Fruit fly (Drosophila melanogaster) whole organism, embryonic: ENCODE measurements around the gene ClC-a.

Source experiments
- Adf1 ChIP-seq: fragments of 200-800 bp; sonication (Bioruptor generic); IDR thresholded peaks from 2 replicates; pipeline ENCODE4 v1.3.6; 2022; ENCODE audit warnings: missing biosample characterization, missing genetic modification characterization
- Atf6 ChIP-seq: fragments of 200-800 bp; sonication (Bioruptor generic); IDR thresholded peaks from 2 replicates; pipeline ENCODE4 v1.3.6; 2022; ENCODE audit warnings: missing biosample characterization, missing genetic modification characterization
- Bteb2 ChIP-seq: fragments of 200-800 bp; sonication (Bioruptor generic); optimal IDR thresholded peaks from 2 replicates; lab custom pipeline; 2016; ENCODE audit warnings: missing biosample characterization, missing genetic modification characterization
- CG10321 ChIP-seq: fragments of 200-800 bp; sonication (Bioruptor generic); IDR thresholded peaks from 2 replicates; pipeline ENCODE4 v1.3.6; 2022; ENCODE audit warnings: missing biosample characterization, missing genetic modification characterization
- CG10543 ChIP-seq: fragments of 200-800 bp; sonication (Bioruptor generic); optimal IDR thresholded peaks from 3 replicates; lab custom pipeline; 2017; ENCODE audit warnings: missing biosample characterization, mild to moderate bottlenecking, missing genetic modification characterization, moderate library complexity
- CG10979 ChIP-seq: fragments of 200-800 bp; sonication (Bioruptor generic); optimal IDR thresholded peaks from 2 replicates; lab custom pipeline; 2018; ENCODE audit warnings: missing biosample characterization, mild to moderate bottlenecking, missing genetic modification characterization, moderate library complexity
- CG12236 ChIP-seq: fragments of 200-800 bp; sonication (Bioruptor generic); optimal IDR thresholded peaks from 2 replicates; lab custom pipeline; 2016; ENCODE audit warnings: missing biosample characterization, missing genetic modification characterization
- CG14050 ChIP-seq: fragments of 200-800 bp; sonication (Bioruptor generic); IDR thresholded peaks from 3 replicates; pipeline ENCODE4 v1.3.6; 2022; ENCODE audit warnings: missing biosample characterization, missing genetic modification characterization
- CG1647 ChIP-seq: fragments of 200-800 bp; sonication (Bioruptor generic); optimal IDR thresholded peaks from 3 replicates; lab custom pipeline; 2016; ENCODE audit warnings: missing biosample characterization, missing genetic modification characterization
- CG18011 ChIP-seq: fragments of 200-800 bp; sonication (Bioruptor generic); optimal IDR thresholded peaks from 2 replicates; lab custom pipeline; 2017; ENCODE audit warnings: missing biosample characterization, missing genetic modification characterization, mild to moderate bottlenecking, moderate library complexity, missing genotype
- CG3407 ChIP-seq: fragments of 200-800 bp; sonication (Bioruptor generic); optimal IDR thresholded peaks from 2 replicates; lab custom pipeline; 2018; ENCODE audit warnings: missing biosample characterization, mild to moderate bottlenecking, missing genetic modification characterization
- CG3726 ChIP-seq: fragments of 200-800 bp; sonication (Bioruptor generic); IDR thresholded peaks from 3 replicates; pipeline ENCODE4, ENCODE4 v1.3.6; 2022; ENCODE audit warnings: missing biosample characterization, missing genetic modification characterization
- CG4360 ChIP-seq: fragments of 200-800 bp; sonication (Bioruptor generic); IDR thresholded peaks from 2 replicates; pipeline ENCODE4 v1.3.6; 2022; ENCODE audit warnings: missing biosample characterization, missing genetic modification characterization
- CG6175 ChIP-seq: fragments of 200-800 bp; sonication (Bioruptor generic); IDR thresholded peaks from 3 replicates; pipeline ENCODE4 v1.3.6; 2022; ENCODE audit warnings: missing biosample characterization, missing genetic modification characterization
- CG7556 ChIP-seq: fragments of 200-800 bp; sonication (Bioruptor generic); optimal IDR thresholded peaks from 2 replicates; lab custom pipeline; 2017; ENCODE audit warnings: missing biosample characterization, mild to moderate bottlenecking, missing genetic modification characterization
- CG8478 ChIP-seq: fragments of >200 bp; optimal IDR thresholded peaks from 2 replicates; lab custom pipeline; 2018
- Dad ChIP-seq: fragments of 200-800 bp; sonication (Bioruptor generic); optimal IDR thresholded peaks from 3 replicates; lab custom pipeline; 2016; ENCODE audit warnings: missing biosample characterization, missing genetic modification characterization
- Deaf1 ChIP-seq: fragments of 200-800 bp; optimal IDR thresholded peaks from 3 replicates; lab custom pipeline; 2019; ENCODE audit warnings: missing biosample characterization, mild to moderate bottlenecking, missing genetic modification characterization, moderate library complexity
- H15 ChIP-seq: fragments of 200-800 bp; sonication (Bioruptor generic); IDR thresholded peaks from 3 replicates; pipeline ENCODE4 v1.3.6; 2022; ENCODE audit warnings: missing biosample characterization, missing genetic modification characterization
- HmgZ ChIP-seq: fragments of 200-800 bp; sonication (Bioruptor generic); optimal IDR thresholded peaks from 2 replicates; lab custom pipeline; 2018; ENCODE audit warnings: missing biosample characterization, mild to moderate bottlenecking, missing genetic modification characterization
- Hr51 ChIP-seq, 2 experiments: fragments of 200-800 bp; sonication (Bioruptor generic); optimal IDR thresholded peaks; 2 replicates in 1 of 2; 3 replicates in 1 of 2; lab custom pipeline; 2016 to 2018; ENCODE audit warnings: missing biosample characterization in 2 of 2, missing genetic modification characterization in 2 of 2, mild to moderate bottlenecking in 1 of 2, moderate library complexity in 1 of 2
- Hr78 ChIP-seq, 2 experiments: fragments of 200-800 bp in 1 of 2; fragments of >200 bp in 1 of 2; sonication (Bioruptor generic) in 1 of 2; optimal IDR thresholded peaks; 2 replicates each; lab custom pipeline; 2017 to 2019; ENCODE audit warnings: missing biosample characterization in 2 of 2, missing genetic modification characterization in 2 of 2, mild to moderate bottlenecking in 1 of 2, moderate library complexity in 1 of 2
- Jarid2 ChIP-seq: fragments of 200-800 bp; sonication (Bioruptor generic); optimal IDR thresholded peaks from 3 replicates; lab custom pipeline; 2017; ENCODE audit warnings: mild to moderate bottlenecking, missing biosample characterization, missing genetic modification reagents, missing genetic modification characterization
- MTF-1 ChIP-seq: fragments of 200-800 bp; sonication (Bioruptor generic); optimal IDR thresholded peaks from 2 replicates; lab custom pipeline; 2018; ENCODE audit warnings: missing biosample characterization, mild to moderate bottlenecking, missing genetic modification characterization, borderline replicate concordance
- Myb ChIP-seq: fragments of 200-800 bp; sonication (Bioruptor generic); optimal IDR thresholded peaks from 2 replicates; lab custom pipeline; 2016; ENCODE audit warnings: missing biosample characterization, missing genetic modification characterization
- NK7.1 ChIP-seq: fragments of 200-800 bp; sonication (Bioruptor generic); optimal IDR thresholded peaks from 3 replicates; lab custom pipeline; 2016; ENCODE audit warnings: missing biosample characterization, missing genetic modification characterization
- Neu2 ChIP-seq: fragments of 200-800 bp; sonication (Bioruptor generic); optimal IDR thresholded peaks from 3 replicates; lab custom pipeline; 2016; ENCODE audit warnings: missing biosample characterization, missing genetic modification characterization, borderline replicate concordance
- PHDP ChIP-seq: fragments of 200-800 bp; sonication (Bioruptor generic); optimal IDR thresholded peaks from 3 replicates; lab custom pipeline; 2018; ENCODE audit warnings: missing biosample characterization, mild to moderate bottlenecking, missing genetic modification characterization, moderate library complexity
- Side ChIP-seq: fragments of 200-800 bp; sonication (Bioruptor generic); optimal IDR thresholded peaks from 2 replicates; lab custom pipeline; 2016; ENCODE audit warnings: missing biosample characterization, missing genetic modification characterization
- Vsx1 ChIP-seq: fragments of 200-800 bp; sonication (Bioruptor generic); optimal IDR thresholded peaks from 2 replicates; lab custom pipeline; 2017; ENCODE audit warnings: missing biosample characterization, mild to moderate bottlenecking, missing genetic modification characterization, missing genetic modification reagents
- amos ChIP-seq: fragments of 200-800 bp; sonication (Bioruptor generic); IDR thresholded peaks from 2 replicates; pipeline ENCODE4 v1.3.6; 2022; ENCODE audit warnings: missing biosample characterization, missing genetic modification characterization; ENCODE audit not compliant: partially characterized antibody
- az2 ChIP-seq: fragments of 200-800 bp; sonication (Bioruptor generic); optimal IDR thresholded peaks from 3 replicates; lab custom pipeline; 2016; ENCODE audit warnings: missing biosample characterization, missing genetic modification characterization
- bowl ChIP-seq: fragments of 200-800 bp; sonication (Bioruptor generic); IDR thresholded peaks from 2 replicates; pipeline ENCODE4 v1.3.6; 2022; ENCODE audit warnings: missing biosample characterization, missing genetic modification characterization
- cato ChIP-seq: fragments of 200-800 bp; sonication (Bioruptor generic); optimal IDR thresholded peaks from 2 replicates; lab custom pipeline; 2016; ENCODE audit warnings: missing biosample characterization, missing genetic modification characterization, borderline replicate concordance
- crol ChIP-seq: fragments of 200-800 bp; sonication (Bioruptor generic); IDR thresholded peaks from 2 replicates; pipeline ENCODE4 v1.3.6; 2022; ENCODE audit warnings: missing biosample characterization, missing genetic modification characterization
- dysf ChIP-seq: fragments of 200-800 bp; sonication (Bioruptor generic); IDR thresholded peaks from 3 replicates; pipeline ENCODE4 v1.3.6; 2022; ENCODE audit warnings: missing biosample characterization, missing genetic modification characterization
- fd3F ChIP-seq: fragments of 200-800 bp; sonication (Bioruptor generic); optimal IDR thresholded peaks from 2 replicates; lab custom pipeline; 2018; ENCODE audit warnings: missing biosample characterization, mild to moderate bottlenecking, missing genetic modification characterization, moderate library complexity
- gt ChIP-seq: fragments of 200-800 bp; sonication (Bioruptor generic); IDR thresholded peaks from 2 replicates; pipeline ENCODE4 v1.3.6; 2022; ENCODE audit warnings: missing biosample characterization, missing genetic modification characterization
- jing ChIP-seq: fragments of 200-800 bp; sonication (Bioruptor generic); optimal IDR thresholded peaks from 2 replicates; lab custom pipeline; 2018; ENCODE audit warnings: missing biosample characterization, mild to moderate bottlenecking, missing genetic modification characterization
- maf-S ChIP-seq: fragments of 200-800 bp; sonication (Bioruptor generic); optimal IDR thresholded peaks from 2 replicates; lab custom pipeline; 2016; ENCODE audit warnings: missing biosample characterization, missing genetic modification characterization
- nerfin-2 ChIP-seq: fragments of 200-800 bp; sonication (Bioruptor generic); IDR thresholded peaks from 2 replicates; pipeline ENCODE4 v1.3.6; 2022; ENCODE audit warnings: missing biosample characterization, missing genetic modification characterization; ENCODE audit not compliant: partially characterized antibody
- onecut ChIP-seq: fragments of 200-800 bp; sonication (Bioruptor generic); IDR thresholded peaks from 2 replicates; pipeline ENCODE4 v1.3.6; 2022; ENCODE audit warnings: missing biosample characterization, missing genetic modification characterization
- org-1 ChIP-seq: fragments of 200-800 bp; sonication (Bioruptor generic); optimal IDR thresholded peaks from 2 replicates; lab custom pipeline; 2017; ENCODE audit warnings: missing biosample characterization, missing genetic modification characterization
- pfk ChIP-seq: fragments of 200-800 bp; sonication (Bioruptor generic); optimal IDR thresholded peaks from 2 replicates; lab custom pipeline; 2018; ENCODE audit warnings: missing biosample characterization, mild to moderate bottlenecking, missing genetic modification characterization, moderate library complexity
- pros ChIP-seq: fragments of 200-800 bp; sonication (Bioruptor generic); optimal IDR thresholded peaks from 3 replicates; lab custom pipeline; 2019; ENCODE audit warnings: missing biosample characterization, mild to moderate bottlenecking, missing genetic modification characterization, moderate library complexity
- schlank ChIP-seq: fragments of 200-800 bp; sonication (Bioruptor generic); optimal IDR thresholded peaks from 2 replicates; lab custom pipeline; 2018; ENCODE audit warnings: missing biosample characterization, mild to moderate bottlenecking, missing genetic modification characterization
- stwl ChIP-seq: fragments of 200-800 bp; sonication (Bioruptor generic); optimal IDR thresholded peaks from 3 replicates; lab custom pipeline; 2018; ENCODE audit warnings: missing biosample characterization, mild to moderate bottlenecking, missing genetic modification characterization, moderate library complexity
- tx ChIP-seq: fragments of 200-800 bp; sonication (Bioruptor generic); optimal IDR thresholded peaks from 2 replicates; lab custom pipeline; 2016; ENCODE audit warnings: missing biosample characterization, missing genetic modification characterization
- vfl ChIP-seq: fragments of 200-800 bp; sonication (Bioruptor generic); optimal IDR thresholded peaks from 2 replicates; lab custom pipeline; 2016; ENCODE audit warnings: missing biosample characterization, missing genetic modification characterization
- vvl ChIP-seq: fragments of 200-800 bp; sonication (Bioruptor generic); IDR thresholded peaks from 2 replicates; pipeline ENCODE4 v1.3.6; 2022; ENCODE audit warnings: missing biosample characterization, missing genetic modification characterization

ClC-a gene

dm6 chr3R:11779357-11780018 is 33.5 kb downstream of the ClC-a start (continued):
- TF ChIP-seq MTF-1 (GFP tag; lab: Kevin White, UChicago) (no peak), cato (GFP tag; lab: Kevin White, UChicago) (peak; percentile 67), NK7.1 (GFP tag; lab: Kevin White, UChicago) (no peak), CG3407 (peak; percentile 71), Jarid2 (GFP tag; lab: Kevin White, UChicago) (no peak), vfl (GFP tag; lab: Kevin White, UChicago) (no peak), CG18011 (GFP tag; lab: Kevin White, UChicago) (no peak), CG8478 (lab: Kevin White, UChicago) (no peak), CG10321 (GFP tag; lab: Robert Waterston, UW) (no peak), nerfin-2 (no peak), amos (GFP tag; lab: Robert Waterston, UW) (no peak), H15 (GFP tag; lab: Robert Waterston, UW) (0 out of 3 replicates have a peak, but pooled peaks have one; percentile 30), Adf1 (no peak), Bteb2 (GFP tag; lab: Kevin White, UChicago) (no peak), CG6175 (GFP tag; lab: Robert Waterston, UW) (no peak), Myb (no peak), Vsx1 (GFP tag; lab: Kevin White, UChicago) (peak; percentile 41), jing (peak; percentile 78), tx (peak; percentile 25), bowl (no peak), HmgZ (tag; lab: Kevin White, UChicago) (no peak), pfk (GFP tag; lab: Kevin White, UChicago) (peak; percentile 50), CG1647 (GFP tag; lab: Kevin White, UChicago) (peak; percentile 46), CG14050 (peak; percentile 34; the same call in 1 of the 3 replicates), CG12236 (GFP tag; lab: Kevin White, UChicago) (peak; percentile 46), PHDP (tag; lab: Kevin White, UChicago) (peak; percentile 63), stwl (tag; lab: Kevin White, UChicago) (peak; percentile 23), gt (GFP tag; lab: Robert Waterston, UW) (no peak), schlank (tag; lab: Kevin White, UChicago) (no peak), maf-S (GFP tag; lab: Kevin White, UChicago) (no peak), crol (peak; percentile 95), Dad (GFP tag; lab: Kevin White, UChicago) (no peak), CG10979 (tag; lab: Kevin White, UChicago) (peak; percentile 94), Neu2 (no peak), Side (GFP tag; lab: Kevin White, UChicago) (peak; percentile 38), CG4360 (no peak), pros (GFP tag; lab: Kevin White, UChicago) (peak; percentile 65), vvl (GFP tag; lab: Robert Waterston, UW) (peak; percentile 75; the same call in 1 of the 2 replicates), fd3F (GFP tag; lab: Kevin White, UChicago) (no peak), org-1 (peak; percentile 30), Hr78 (GFP tag; optimal IDR thresholded peaks at IDR 0.05; lab: Kevin White, UChicago) (peak in 1 of 2 experiments; percentile 14), Atf6 (GFP tag; lab: Robert Waterston, UW) (no peak), Hr51 (GFP tag; optimal IDR thresholded peaks at IDR 0.05; lab: Kevin White, UChicago) (peak in 1 of 2 experiments; percentile 57), CG3726 (GFP tag; lab: Robert Waterston, UW) (no peak), dysf (peak; percentile 43; the same call in 1 of the 3 replicates), az2 (GFP tag; lab: Kevin White, UChicago) (peak; percentile 85), onecut (peak; percentile 65), CG7556 (GFP tag; lab: Kevin White, UChicago) (peak; percentile 72), Deaf1 (tag; lab: Kevin White, UChicago) (no peak), CG10543 (GFP tag; lab: Kevin White, UChicago) (no peak)
